Worm (Caenorhabditis elegans) whole organism, L4 larva: ENCODE measurements around the gene F41F3.3.
"Not testable (repeated sequence)": the region's sequence is repeated elsewhere in the genome, so short reads cannot be mapped to it uniquely, and the experiment has no call there.

Source experiments
- D1046.2 ChIP-seq: fragments of 200-800 bp; sonication (Bioruptor generic); IDR thresholded peaks from 2 replicates; pipeline ENCODE4 v1.3.6; 2022; ENCODE audit warnings: missing genetic modification characterization, missing compliant biosample characterization
- F26F4.8 ChIP-seq: fragments of 200-800 bp; sonication (Bioruptor generic); conservative IDR thresholded peaks from 2 replicates; pipeline ENCODE4 v1.3.6; 2022; ENCODE audit warnings: missing genetic modification characterization, missing compliant biosample characterization
- F37D6.2 ChIP-seq: sonication (generic microtip); optimal IDR thresholded peaks from 2 replicates; lab custom pipeline; 2016; ENCODE audit warnings: mild to moderate bottlenecking, missing genetic modification characterization, missing compliant biosample characterization
- F44E2.7 ChIP-seq: fragments of 200-800 bp; sonication (Bioruptor generic); IDR thresholded peaks from 2 replicates; pipeline ENCODE4 v2.1.2; 2022; ENCODE audit warnings: missing genetic modification characterization, missing compliant biosample characterization
- T26A8.4 ChIP-seq: fragments of 200-800 bp; sonication (Bioruptor generic); IDR thresholded peaks from 2 replicates; pipeline ENCODE4 v1.3.6; 2022; ENCODE audit warnings: missing genetic modification characterization, missing compliant biosample characterization
- Y105C5A.15 ChIP-seq: fragments of 200-800 bp; sonication (Bioruptor generic); IDR thresholded peaks from 2 replicates; pipeline ENCODE4 v1.3.6; 2022; ENCODE audit warnings: missing genetic modification characterization, missing compliant biosample characterization
- Y48G9A.11 ChIP-seq: fragments of 200-800 bp; sonication (Bioruptor generic); IDR thresholded peaks from 2 replicates; pipeline ENCODE4 v1.3.6; 2022; ENCODE audit warnings: missing genetic modification reagents, missing genetic modification characterization, missing compliant biosample characterization
- Y75B8A.6 ChIP-seq: fragments of 200-800 bp; sonication (Bioruptor generic); IDR thresholded peaks from 2 replicates; pipeline ENCODE4 v1.3.6; 2022; ENCODE audit warnings: missing genetic modification reagents, missing genetic modification characterization, missing compliant biosample characterization
- ZK337.2 ChIP-seq: fragments of 200-800 bp; sonication (Bioruptor generic); IDR thresholded peaks from 2 replicates; pipeline ENCODE4 v1.3.6; 2022; ENCODE audit warnings: missing genetic modification reagents, missing genetic modification characterization, missing compliant biosample characterization
- aha-1 ChIP-seq: fragments of 150-350 bp; peaks from one replicate; lab custom pipeline; 2014; ENCODE audit warnings: missing biosample characterization, missing genetic modification characterization
- arid-1 ChIP-seq: fragments of 200-800 bp; sonication (Bioruptor generic); conservative IDR thresholded peaks from 2 replicates; pipeline ENCODE4 v1.3.6; 2022; ENCODE audit warnings: missing genetic modification reagents, missing genetic modification characterization, missing compliant biosample characterization
- ceh-44 ChIP-seq: fragments of 200-800 bp; sonication (Bioruptor generic); IDR thresholded peaks from 2 replicates; pipeline ENCODE4 v1.3.6; 2022; ENCODE audit warnings: missing genetic modification reagents, missing genetic modification characterization, missing compliant biosample characterization
- ctbp-1 ChIP-seq: fragments of 200-800 bp; sonication (Bioruptor generic); IDR thresholded peaks from 2 replicates; pipeline ENCODE4 v1.3.6; 2022; ENCODE audit warnings: missing genetic modification reagents, missing genetic modification characterization, missing compliant biosample characterization
- daf-8 ChIP-seq: fragments of 200-800 bp; sonication (Bioruptor generic); IDR thresholded peaks from 2 replicates; pipeline ENCODE4 v1.3.6; 2022; ENCODE audit warnings: missing genetic modification characterization, missing compliant biosample characterization
- dmd-6 ChIP-seq: fragments of 200-800 bp; sonication (Bioruptor generic); IDR thresholded peaks from 2 replicates; pipeline ENCODE4 v1.3.6; 2022; ENCODE audit warnings: missing genetic modification reagents, missing genetic modification characterization, missing compliant biosample characterization
- dmd-8 ChIP-seq: fragments of 200-800 bp; sonication (Bioruptor generic); IDR thresholded peaks from 2 replicates; pipeline ENCODE4 v1.3.6; 2022; ENCODE audit warnings: missing genetic modification characterization, missing compliant biosample characterization
- dmd-9 ChIP-seq: fragments of 200-800 bp; sonication (Bioruptor generic); IDR thresholded peaks from 2 replicates; pipeline ENCODE4 v1.3.6; 2022; ENCODE audit warnings: missing genetic modification reagents, missing genetic modification characterization, missing compliant biosample characterization
- egl-43 ChIP-seq: fragments of 200-800 bp; sonication (Bioruptor generic); IDR thresholded peaks from 2 replicates; pipeline ENCODE4 v1.3.6; 2022; ENCODE audit warnings: missing genetic modification reagents, missing genetic modification characterization, missing compliant biosample characterization
- fos-1 ChIP-seq: fragments of 150-350 bp; optimal IDR thresholded peaks from 2 replicates; lab custom pipeline; 2014; ENCODE audit warnings: missing biosample characterization, missing genetic modification characterization
- hlh-30 ChIP-seq: sonication (generic microtip); optimal IDR thresholded peaks from 2 replicates; lab custom pipeline; 2017; ENCODE audit warnings: antibody characterized with exemption, mild to moderate bottlenecking, missing genetic modification characterization, missing compliant biosample characterization; ENCODE audit not compliant: insufficient read depth
- hmg-1.1 ChIP-seq: fragments of 200-800 bp; sonication (Bioruptor generic); IDR thresholded peaks from 2 replicates; pipeline ENCODE4 v1.3.6; 2022; ENCODE audit warnings: missing genetic modification reagents, missing genetic modification characterization, missing compliant biosample characterization
- lim-7 ChIP-seq: fragments of 200-800 bp; sonication (Bioruptor generic); IDR thresholded peaks from 2 replicates; pipeline ENCODE4 v1.3.6; 2022; ENCODE audit warnings: missing genetic modification characterization, missing compliant biosample characterization
- lin-38 ChIP-seq: fragments of 200-800 bp; sonication (Bioruptor generic); IDR thresholded peaks from 2 replicates; pipeline ENCODE4 v1.3.6; 2022; ENCODE audit warnings: missing genetic modification reagents, missing genetic modification characterization, missing compliant biosample characterization
- madf-5 ChIP-seq, 2 experiments: fragments of 200-800 bp; sonication (Bioruptor generic); IDR thresholded peaks; 2 replicates each; pipeline ENCODE4 v1.3.6; 2022; ENCODE audit warnings: missing compliant biosample characterization in 2 of 2, missing genetic modification characterization in 2 of 2
- madf-9 ChIP-seq: fragments of 200-800 bp; sonication (Bioruptor generic); conservative IDR thresholded peaks from 2 replicates; pipeline ENCODE4 v1.3.6; 2022; ENCODE audit warnings: missing genetic modification reagents, missing genetic modification characterization, missing compliant biosample characterization
- mdt-29 ChIP-seq: fragments of 200-800 bp; sonication (Bioruptor generic); IDR thresholded peaks from 2 replicates; pipeline ENCODE4 v1.3.6; 2022; ENCODE audit warnings: missing genetic modification reagents, missing genetic modification characterization, missing compliant biosample characterization
- nhr-41 ChIP-seq: fragments of 200-800 bp; sonication (Bioruptor generic); IDR thresholded peaks from 2 replicates; pipeline ENCODE4 v1.3.6; 2022; ENCODE audit warnings: missing genetic modification reagents, missing genetic modification characterization, missing compliant biosample characterization
- pha-4 ChIP-seq, 2 experiments: fragments of 150-350 bp in 1 of 2; fragments of 200-800 bp in 1 of 2; sonication (Bioruptor generic) in 1 of 2; IDR thresholded peaks in 1 of 2; optimal IDR thresholded peaks in 1 of 2; 2 replicates each; pipeline versions ENCODE4 v1.3.6 to Lab custom; 2014 to 2022; ENCODE audit warnings: missing genetic modification characterization in 2 of 2, missing genetic modification reagents in 2 of 2, missing biosample characterization in 1 of 2, missing compliant biosample characterization in 1 of 2
- php-3 ChIP-seq: fragments of 200-800 bp; sonication (Bioruptor generic); IDR thresholded peaks from 2 replicates; pipeline ENCODE4 v1.3.6; 2022; ENCODE audit warnings: missing genetic modification reagents, missing genetic modification characterization, missing compliant biosample characterization
- saeg-2 ChIP-seq: fragments of 200-800 bp; sonication (Bioruptor generic); IDR thresholded peaks from 2 replicates; pipeline ENCODE4 v1.3.6; 2022; ENCODE audit warnings: missing genetic modification reagents, missing genetic modification characterization, missing compliant biosample characterization
- set-16 ChIP-seq: fragments of 200-800 bp; sonication (Bioruptor generic); IDR thresholded peaks from 2 replicates; pipeline ENCODE4 v1.3.6; 2022; ENCODE audit warnings: missing genetic modification reagents, missing genetic modification characterization, missing compliant biosample characterization
- snpc-1.2 ChIP-seq: fragments of 200-800 bp; sonication (Bioruptor generic); IDR thresholded peaks from 2 replicates; pipeline ENCODE4 v1.3.6; 2022; ENCODE audit warnings: missing genetic modification reagents, missing genetic modification characterization, missing compliant biosample characterization
- snpc-4 ChIP-seq: fragments of 150-350 bp; optimal IDR thresholded peaks from 2 replicates; lab custom pipeline; 2014; ENCODE audit warnings: missing biosample characterization, missing genetic modification characterization
- tag-97 ChIP-seq: fragments of 200-800 bp; sonication (Bioruptor generic); IDR thresholded peaks from 2 replicates; pipeline ENCODE4 v1.3.6; 2022; ENCODE audit warnings: missing genetic modification characterization, missing compliant biosample characterization
- tra-1 ChIP-seq: fragments of 200-800 bp; sonication (Bioruptor generic); IDR thresholded peaks from 2 replicates; pipeline ENCODE4 v1.3.6; 2022; ENCODE audit warnings: missing genetic modification reagents, missing genetic modification characterization, missing compliant biosample characterization
- unc-39 ChIP-seq: sonication (generic microtip); optimal IDR thresholded peaks from 2 replicates; lab custom pipeline; 2017; ENCODE audit warnings: missing biosample characterization, missing genetic modification characterization
- vab-7 ChIP-seq: fragments of 200-800 bp; sonication (Bioruptor generic); IDR thresholded peaks from 2 replicates; pipeline ENCODE4 v1.3.6; 2022; ENCODE audit warnings: missing genetic modification reagents, missing genetic modification characterization, missing compliant biosample characterization
- zfp-3 ChIP-seq: fragments of 200-800 bp; sonication (Bioruptor generic); conservative IDR thresholded peaks from 2 replicates; pipeline ENCODE4 v1.3.6; 2022; ENCODE audit warnings: missing genetic modification reagents, missing genetic modification characterization, missing compliant biosample characterization

Gene F41F3.3

DNA sequence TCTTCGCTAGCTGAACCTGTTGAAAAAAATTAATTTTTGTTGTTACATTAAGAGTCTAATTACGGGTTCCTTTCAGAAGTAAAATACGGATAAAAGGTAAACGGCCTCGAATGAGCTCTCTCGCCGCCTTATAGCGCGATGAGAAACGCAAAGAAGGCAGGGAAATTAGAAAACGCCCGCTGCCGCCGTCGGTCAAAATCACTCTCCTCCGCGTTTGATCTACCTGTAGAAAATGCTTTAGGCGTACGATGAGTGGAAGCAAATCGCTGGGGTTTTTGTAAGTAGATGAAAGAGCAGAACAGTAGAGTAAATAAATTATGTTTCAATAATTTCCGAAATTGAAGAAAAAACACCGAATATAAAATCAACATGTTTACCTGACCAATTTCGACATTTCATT is 10.9 kb downstream of the F41F3.3 start:
- no peak for TF ChIP-seq unc-39 (tag; lab: Kevin White, UChicago)
- TF ChIP-seq F37D6.2: no peak
- TF ChIP-seq egl-43: no peak
- no peak for TF ChIP-seq fos-1
- no peak for TF ChIP-seq madf-9 (GFP tag; lab: Robert Waterston, UW)
- no peak for TF ChIP-seq hlh-30 (tag; lab: Kevin White, UChicago)
- no peak for TF ChIP-seq dmd-9 (GFP tag; lab: Robert Waterston, UW)
- TF ChIP-seq snpc-4: no peak
- TF ChIP-seq hmg-1.1 (GFP tag; lab: Robert Waterston, UW): no peak
- TF ChIP-seq tag-97 (GFP tag; lab: Robert Waterston, UW): no peak
- TF ChIP-seq aha-1: no peak
- TF ChIP-seq T26A8.4 (GFP tag; lab: Robert Waterston, UW): no peak

- TF ChIP-seq ceh-44 (GFP tag; lab: Robert Waterston, UW) (peak; percentile 78), dmd-9 (GFP tag; lab: Robert Waterston, UW) (0 out of 2 replicates have a peak, but pooled peaks have one; percentile 5), nhr-41 (peak; percentile 64; the same call in 1 of the 2 replicates), ZK337.2 (GFP tag; lab: Robert Waterston, UW) (peak; percentile 64; the same call in 1 of the 2 replicates), lin-38 (GFP tag; lab: Robert Waterston, UW) (peak; percentile 77), snpc-1.2 (GFP tag; lab: Robert Waterston, UW) (peak; percentile 82), Y75B8A.6 (GFP tag; lab: Robert Waterston, UW) (0 out of 2 replicates have a peak, but pooled peaks have one; percentile 32), Y48G9A.11 (GFP tag; lab: Robert Waterston, UW) (peak; percentile 54), vab-7 (GFP tag; lab: Robert Waterston, UW) (peak; percentile 79), daf-8 (0 out of 2 replicates have a peak, but pooled peaks have one; percentile 29), lim-7 (GFP tag; lab: Robert Waterston, UW) (peak; percentile 80), madf-5 (GFP tag; IDR thresholded peaks at IDR 0.05; lab: Robert Waterston, UW) (peak; percentile 44 to 89; a peak in 3 of 4 replicates), arid-1 (peak; percentile 70), tra-1 (GFP tag; lab: Robert Waterston, UW) (0 out of 2 replicates have a peak, but pooled peaks have one; percentile 51), madf-9 (GFP tag; lab: Robert Waterston, UW) (peak; percentile 58; the same call in 1 of the 2 replicates), php-3 (GFP tag; lab: Robert Waterston, UW) (peak; percentile 50; the same call in 1 of the 2 replicates), saeg-2 (peak; percentile 55; the same call in 1 of the 2 replicates), Y105C5A.15 (GFP tag; lab: Robert Waterston, UW) (peak; percentile 83; the same call in 1 of the 2 replicates), F44E2.7 (GFP tag; lab: Robert Waterston, UW) (peak; percentile 87; the same call in 1 of the 2 replicates), egl-43 (peak; percentile 95), D1046.2 (GFP tag; lab: Robert Waterston, UW) (0 out of 2 replicates have a peak, but pooled peaks have one; percentile 29), zfp-3 (0 out of 2 replicates have a peak, but pooled peaks have one; percentile 21), dmd-6 (GFP tag; lab: Robert Waterston, UW) (0 out of 2 replicates have a peak, but pooled peaks have one; percentile 16), set-16 (GFP tag; lab: Robert Waterston, UW) (peak; percentile 58), T26A8.4 (GFP tag; lab: Robert Waterston, UW) (0 out of 2 replicates have a peak, but pooled peaks have one; percentile 22), dmd-8 (GFP tag; lab: Robert Waterston, UW) (peak; percentile 96), pha-4 (GFP tag; IDR thresholded peaks at IDR 0.05; lab: Robert Waterston, UW) (peak; percentile 79), ctbp-1 (0 out of 2 replicates have a peak, but pooled peaks have one; percentile 42), mdt-29 (GFP tag; lab: Robert Waterston, UW) (0 out of 2 replicates have a peak, but pooled peaks have one; percentile 28), F26F4.8 (GFP tag; lab: Robert Waterston, UW) (peak; percentile 90; the same call in 1 of the 2 replicates)
- not testable (repeated sequence) for TF ChIP-seq pha-4 (tag; optimal IDR thresholded peaks at IDR 0.05; lab: Kevin White, UChicago)
Measured at ce11 chrV:4632808-4633207, 15.2 kb downstream of the F41F3.3 start.
